Fruit fly (Drosophila melanogaster): ENCODE results near the gene p115.

The p115 gene

DNA sequence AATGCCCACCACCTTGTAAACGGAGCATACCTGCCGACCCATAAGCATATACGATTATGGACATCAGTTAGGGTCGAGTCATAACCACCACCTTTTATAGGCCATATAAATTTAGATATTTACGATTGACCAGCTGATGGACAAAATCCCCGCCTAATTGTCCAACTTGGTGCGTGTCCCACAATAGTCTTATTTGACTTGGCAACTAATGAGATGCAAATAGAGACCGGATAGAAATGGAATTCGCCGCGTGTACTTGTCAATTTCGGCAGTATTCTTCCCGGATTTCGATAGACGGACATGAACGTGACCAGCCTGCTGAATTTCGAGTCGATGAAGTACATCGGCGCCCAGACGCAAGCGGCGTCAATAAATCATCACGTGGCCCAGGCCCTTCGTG is 9.5 kb upstream of the p115 start, which contains the start of gene Ir7g:
TSS of gene Ir7g (plus strand) at position 301 of the 400 bp plus-strand sequence.
- TF ChIP-seq CG4318 (GFP tag; optimal IDR thresholded peaks at IDR 0.05) (no peak), spab (GFP tag; optimal IDR thresholded peaks at IDR 0.05) (no peak), CG6792 (GFP tag; optimal IDR thresholded peaks at IDR 0.05) (no peak), CG32006 (GFP tag; optimal IDR thresholded peaks at IDR 0.05) (no peak)

DNA sequence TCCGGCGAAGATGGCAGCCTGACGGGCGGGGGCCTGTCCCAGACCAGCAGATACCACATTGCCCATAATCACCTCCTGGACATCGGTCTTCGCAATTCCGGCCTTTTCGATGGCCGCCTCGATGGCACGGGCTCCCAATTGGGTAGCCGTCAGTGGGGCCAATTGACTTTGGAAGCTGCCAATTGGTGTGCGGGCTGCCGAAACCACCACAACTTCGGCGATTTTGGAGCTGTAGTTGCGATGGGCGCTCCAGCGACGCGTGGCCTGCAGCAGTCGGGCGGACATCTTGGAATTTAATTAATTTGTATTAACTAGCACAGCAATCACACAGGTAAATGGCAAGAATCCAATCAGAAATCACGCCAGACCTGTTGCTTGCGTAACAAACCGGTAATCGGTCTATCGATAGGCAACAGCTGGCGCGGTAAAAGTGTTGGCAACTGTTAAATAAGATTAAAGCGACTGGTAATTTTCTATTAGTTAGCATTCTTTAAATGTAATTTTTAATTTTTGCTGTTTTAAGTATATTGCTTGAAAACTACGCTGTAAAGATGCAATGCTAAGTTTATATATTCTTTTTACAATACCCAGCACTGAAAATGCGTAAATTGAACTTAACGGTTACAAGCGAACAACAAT is 5.3 kb upstream of the p115 start, which contains the start of gene Acat1:
TSS of gene Acat1 (minus strand) at position 400 of the 639 bp plus-strand sequence.
- peak; percentile 65 for TF ChIP-seq CG15336 (GFP tag; IDR thresholded peaks at IDR 0.05)
- TF ChIP-seq CG9139 (GFP tag; optimal IDR thresholded peaks at IDR 0.05) = peak; percentile 14
- TF ChIP-seq CG34406 (GFP tag; optimal IDR thresholded peaks at IDR 0.05) = peak; percentile 57
- TF ChIP-seq lz (GFP tag; optimal IDR thresholded peaks at IDR 0.05) = peak; percentile 86
- TF ChIP-seq CG31627 (GFP tag; optimal IDR thresholded peaks at IDR 0.05) = peak; percentile 75
- TF ChIP-seq CG6792 (GFP tag; optimal IDR thresholded peaks at IDR 0.05) = peak; percentile 70
- TF ChIP-seq Smox (GFP tag; optimal IDR thresholded peaks at IDR 0.05) = peak; percentile 78
- no peak for TF ChIP-seq CG3032 (tag; optimal IDR thresholded peaks at IDR 0.05)
- TF ChIP-seq Ets21C (GFP tag; optimal IDR thresholded peaks at IDR 0.05) = peak; percentile 69
- peak; percentile 84 for TF ChIP-seq CG10631 (GFP tag; optimal IDR thresholded peaks at IDR 0.05)
- TF ChIP-seq pdm3 (GFP tag; optimal IDR thresholded peaks at IDR 0.05) = peak; percentile 86
- peak; percentile 58 for TF ChIP-seq CG32006 (GFP tag; optimal IDR thresholded peaks at IDR 0.05)
- peak; percentile 84 for TF ChIP-seq Met (GFP tag; optimal IDR thresholded peaks at IDR 0.05)
- peak; percentile 1 for TF ChIP-seq CG6276 (GFP tag; optimal IDR thresholded peaks at IDR 0.05)
- TF ChIP-seq topi (GFP tag; optimal IDR thresholded peaks at IDR 0.05) = peak; percentile 84
- TF ChIP-seq esn (GFP tag; optimal IDR thresholded peaks at IDR 0.05) = peak; percentile 86
- TF ChIP-seq CG16779 (tag; optimal IDR thresholded peaks at IDR 0.05) = no peak
- peak; percentile 39; the same call in 2 of the 3 replicates for TF ChIP-seq CG8119 (GFP tag; IDR thresholded peaks at IDR 0.05)
- peak; percentile 1 to 42 for TF ChIP-seq ss (GFP tag; optimal IDR thresholded peaks at IDR 0.05)
- peak; percentile 36 for TF ChIP-seq Gug (GFP tag; IDR thresholded peaks at IDR 0.05)
- peak; percentile 74 for TF ChIP-seq CG8319 (GFP tag; optimal IDR thresholded peaks at IDR 0.05)
- peak; percentile 22 for TF ChIP-seq Eip93F (GFP tag; optimal IDR thresholded peaks at IDR 0.05)
- no peak for TF ChIP-seq dsx (GFP tag; optimal IDR thresholded peaks at IDR 0.05; ENCODE audit: poor library complexity, severe bottlenecking)
- peak; percentile 72 for TF ChIP-seq CG7368 (GFP tag; optimal IDR thresholded peaks at IDR 0.05)
- TF ChIP-seq net (GFP tag; optimal IDR thresholded peaks at IDR 0.05) = peak; percentile 78
- peak; percentile 81 for TF ChIP-seq cyc (GFP tag; optimal IDR thresholded peaks at IDR 0.05)
- peak; percentile 49 for TF ChIP-seq Sox15 (GFP tag; optimal IDR thresholded peaks at IDR 0.05)
- peak; percentile 23 for TF ChIP-seq CG6808 (GFP tag; optimal IDR thresholded peaks at IDR 0.05)
- TF ChIP-seq svp (GFP tag) = peak; percentile 85
- no peak for TF ChIP-seq Blimp-1 (GFP tag; optimal IDR thresholded peaks at IDR 0.05)
- peak in 1 of 2 experiments; percentile 49 for TF ChIP-seq salr (GFP tag; optimal IDR thresholded peaks at IDR 0.05)
- peak; percentile 79 for TF ChIP-seq Sox14 (GFP tag; optimal IDR thresholded peaks at IDR 0.05)
- TF ChIP-seq Hr4 (GFP tag; optimal IDR thresholded peaks at IDR 0.05) = peak; percentile 76
- TF ChIP-seq fd85E (GFP tag; optimal IDR thresholded peaks at IDR 0.05) = peak; percentile 38
- peak; percentile 84 for TF ChIP-seq Eip75B (GFP tag; optimal IDR thresholded peaks at IDR 0.05)
- TF ChIP-seq CG10669 (GFP tag; optimal IDR thresholded peaks at IDR 0.05) = peak; percentile 71
- peak; percentile 83 for TF ChIP-seq CG3919 (GFP tag; optimal IDR thresholded peaks at IDR 0.05)
- TF ChIP-seq CG11294 (GFP tag; IDR thresholded peaks at IDR 0.05) = no peak
- no peak for TF ChIP-seq Hr38 (GFP tag; optimal IDR thresholded peaks at IDR 0.05)
- TF ChIP-seq Hr39 (GFP tag; optimal IDR thresholded peaks at IDR 0.05) = peak; percentile 80
- peak; percentile 81 for TF ChIP-seq eg (GFP tag; IDR thresholded peaks at IDR 0.05)
- peak; percentile 25 for TF ChIP-seq dac (GFP tag; optimal IDR thresholded peaks at IDR 0.05)
- no peak for TF ChIP-seq fkh (GFP tag; optimal IDR thresholded peaks at IDR 0.05)
- peak; percentile 59 for TF ChIP-seq CG11762 (GFP tag; optimal IDR thresholded peaks at IDR 0.05; ENCODE audit: insufficient read depth)
- peak; percentile 19 for TF ChIP-seq CG4318 (GFP tag; optimal IDR thresholded peaks at IDR 0.05)
- TF ChIP-seq achi (GFP tag; optimal IDR thresholded peaks at IDR 0.05) = peak; percentile 76
- TF ChIP-seq Lpt (GFP tag; optimal IDR thresholded peaks at IDR 0.05) = peak; percentile 41

Measured in whole organism, prepupa.